Fruit fly (Drosophila melanogaster) whole organism, wandering third instar larva: ENCODE measurements around the gene 5-HT2A.
A peak's percentile ranks its signal among the peaks of the same experiment; 100 is the strongest.

Source experiments
- Dif ChIP-seq: fragments of 200-275, 200-300 bp; sonication (Bioruptor generic); optimal IDR thresholded peaks from 2 replicates; lab custom pipeline; 2018; ENCODE audit warnings: missing biosample characterization, missing genetic modification characterization; ENCODE audit not compliant: partially characterized antibody
- HLH106 ChIP-seq: fragments of 200-800 bp; optimal IDR thresholded peaks from 3 replicates; lab custom pipeline; 2019; ENCODE audit warnings: missing biosample characterization, mild to moderate bottlenecking, missing genetic modification characterization, moderate library complexity
- Hr78 ChIP-seq: fragments of >200 bp; optimal IDR thresholded peaks from 2 replicates; lab custom pipeline; 2017; ENCODE audit warnings: missing biosample characterization, missing genetic modification characterization
- Hr83 ChIP-seq: fragments of 200-300 bp; sonication (Bioruptor generic); optimal IDR thresholded peaks from 2 replicates; lab custom pipeline; 2016; ENCODE audit warnings: missing biosample characterization, mild to moderate bottlenecking, missing genetic modification characterization, moderate library complexity; ENCODE audit not compliant: poor library complexity, severe bottlenecking
- Rel ChIP-seq, 2 experiments: fragments of 200-800 bp; sonication (Bioruptor generic) in 1 of 2; optimal IDR thresholded peaks; 2 replicates in 1 of 2; 3 replicates in 1 of 2; lab custom pipeline; 2016 to 2019; ENCODE audit warnings: mild to moderate bottlenecking in 2 of 2, missing biosample characterization in 2 of 2, missing genetic modification characterization in 2 of 2, moderate library complexity in 1 of 2
- br ChIP-seq: fragments of 200-800 bp; sonication (Bioruptor generic); optimal IDR thresholded peaks from 2 replicates; lab custom pipeline; 2016; ENCODE audit warnings: missing biosample characterization, missing genetic modification characterization
- h ChIP-seq: fragments of 200-800 bp; sonication (Bioruptor generic); optimal IDR thresholded peaks from 3 replicates; lab custom pipeline; 2016; ENCODE audit warnings: missing biosample characterization, mild to moderate bottlenecking, missing genetic modification characterization
- jim ChIP-seq: fragments of 175-275, 200-325 bp; sonication (Bioruptor generic); optimal IDR thresholded peaks from 2 replicates; lab custom pipeline; 2016; ENCODE audit warnings: missing biosample characterization, mild to moderate bottlenecking, missing genetic modification characterization
- sage ChIP-seq: fragments of 200-800 bp; sonication (Bioruptor generic); optimal IDR thresholded peaks from 2 replicates; lab custom pipeline; 2016; ENCODE audit warnings: missing biosample characterization, mild to moderate bottlenecking, missing genetic modification characterization

dm6 chr3R:4658991-4659933, 46.6 kb downstream of the 5-HT2A start, which contains the start of gene smash:
- peak; percentile 56 for TF ChIP-seq h (GFP tag; lab: Kevin White, UChicago)
- peak; percentile 51 for TF ChIP-seq br (GFP tag; lab: Kevin White, UChicago)
- TF ChIP-seq sage = peak; percentile 4
- TF ChIP-seq Hr83 (GFP tag; lab: Kevin White, UChicago) = peak; percentile 78
- TF ChIP-seq HLH106 (tag; lab: Kevin White, UChicago) = peak; percentile 8
- peak; percentile 76 for TF ChIP-seq Dif (GFP tag; lab: Kevin White, UChicago)
- no peak for TF ChIP-seq Rel (GFP tag; optimal IDR thresholded peaks at IDR 0.05; lab: Kevin White, UChicago)
- peak; percentile 89 for TF ChIP-seq Rel (tag; optimal IDR thresholded peaks at IDR 0.05; lab: Kevin White, UChicago)
- peak; percentile 80 for TF ChIP-seq jim (GFP tag; lab: Kevin White, UChicago)
- TF ChIP-seq Hr78 = no peak
